Fruit fly (Drosophila melanogaster) whole organism, embryonic: ENCODE measurements around the gene CG7916.

ENCODE experiments used
- Abd-B ChIP-seq: fragments of 200-800 bp; sonication (Bioruptor generic); optimal IDR thresholded peaks from 2 replicates; lab custom pipeline; 2018; ENCODE audit warnings: missing biosample characterization, mild to moderate bottlenecking, missing genetic modification characterization, moderate library complexity
- Adf1 ChIP-seq: fragments of 200-800 bp; sonication (Bioruptor generic); IDR thresholded peaks from 2 replicates; pipeline ENCODE4 v1.3.6; 2022; ENCODE audit warnings: missing biosample characterization, missing genetic modification characterization
- Antp ChIP-seq: fragments of 200-800 bp; sonication (Bioruptor generic); optimal IDR thresholded peaks from 3 replicates; lab custom pipeline; 2016; ENCODE audit warnings: missing biosample characterization, missing genetic modification characterization
- Atf-2 ChIP-seq: fragments of 200-800 bp; sonication (Bioruptor generic); optimal IDR thresholded peaks from 2 replicates; lab custom pipeline; 2016; ENCODE audit warnings: missing biosample characterization, missing genetic modification characterization
- CG10979 ChIP-seq: fragments of 200-800 bp; sonication (Bioruptor generic); optimal IDR thresholded peaks from 2 replicates; lab custom pipeline; 2018; ENCODE audit warnings: missing biosample characterization, mild to moderate bottlenecking, missing genetic modification characterization, moderate library complexity
- CG12219 ChIP-seq: fragments of 200-800 bp; sonication (Bioruptor generic); optimal IDR thresholded peaks from 3 replicates; lab custom pipeline; 2018; ENCODE audit warnings: missing biosample characterization, mild to moderate bottlenecking, missing genetic modification characterization
- CG12236 ChIP-seq: fragments of 200-800 bp; sonication (Bioruptor generic); optimal IDR thresholded peaks from 2 replicates; lab custom pipeline; 2016; ENCODE audit warnings: missing biosample characterization, missing genetic modification characterization
- CG14667 ChIP-seq: fragments of 200-800 bp; sonication (Bioruptor generic); IDR thresholded peaks from 2 replicates; pipeline ENCODE4 v1.3.6; 2022; ENCODE audit warnings: missing biosample characterization, missing genetic modification characterization
- CG15514 ChIP-seq: fragments of 200-800 bp; sonication (Bioruptor generic); optimal IDR thresholded peaks from 3 replicates; lab custom pipeline; 2017; ENCODE audit warnings: missing biosample characterization, missing genetic modification characterization, mild to moderate bottlenecking, moderate library complexity, missing genetic modification reagents
- CG18764 ChIP-seq: fragments of 200-800 bp; sonication (Bioruptor generic); optimal IDR thresholded peaks from 3 replicates; lab custom pipeline; 2016; ENCODE audit warnings: missing biosample characterization, missing genetic modification characterization
- CG2678 ChIP-seq: fragments of 200-800 bp; sonication (Bioruptor generic); optimal IDR thresholded peaks from 3 replicates; lab custom pipeline; 2019; ENCODE audit warnings: missing biosample characterization, mild to moderate bottlenecking, missing genetic modification characterization, moderate library complexity
- CG3065 ChIP-seq: fragments of 200-800 bp; sonication (Bioruptor generic); optimal IDR thresholded peaks from 2 replicates; lab custom pipeline; 2016; ENCODE audit warnings: missing biosample characterization, missing genetic modification characterization
- CG32772 ChIP-seq: fragments of 200-800 bp; sonication (Bioruptor generic); IDR thresholded peaks from 2 replicates; pipeline ENCODE4 v1.3.6; 2022; ENCODE audit warnings: missing biosample characterization, missing genetic modification characterization
- CG34376 ChIP-seq: fragments of 200-800 bp; sonication (Bioruptor generic); optimal IDR thresholded peaks from 2 replicates; lab custom pipeline; 2018; ENCODE audit warnings: missing biosample characterization, mild to moderate bottlenecking, missing genetic modification characterization
- CG3847 ChIP-seq: fragments of 200-800 bp; sonication (Bioruptor generic); IDR thresholded peaks from 2 replicates; pipeline ENCODE4 v1.3.6; 2022; ENCODE audit warnings: missing biosample characterization, missing genetic modification characterization
- CG42726 ChIP-seq: fragments of 200-800 bp; sonication (Bioruptor generic); IDR thresholded peaks from 2 replicates; pipeline ENCODE4 v1.3.6; 2022; ENCODE audit warnings: missing biosample characterization, missing genetic modification characterization; ENCODE audit not compliant: partially characterized antibody
- CG4707 ChIP-seq: fragments of 200-800 bp; sonication (Bioruptor generic); optimal IDR thresholded peaks from 2 replicates; lab custom pipeline; 2018; ENCODE audit warnings: missing biosample characterization, mild to moderate bottlenecking, missing genetic modification characterization, moderate library complexity
- CG6654 ChIP-seq: fragments of 200-800 bp; sonication (Bioruptor generic); optimal IDR thresholded peaks from 2 replicates; lab custom pipeline; 2017; ENCODE audit warnings: missing biosample characterization, mild to moderate bottlenecking, missing genetic modification characterization
- CG7357 ChIP-seq: fragments of 200-800 bp; sonication (Bioruptor generic); IDR thresholded peaks from 3 replicates; pipeline ENCODE4 v1.3.6; 2022; ENCODE audit warnings: missing biosample characterization, missing genetic modification characterization
- CG8089 ChIP-seq: fragments of 200-800 bp; sonication (Bioruptor generic); optimal IDR thresholded peaks from 3 replicates; lab custom pipeline; 2016; ENCODE audit warnings: missing biosample characterization, missing genetic modification characterization
- CG8924 ChIP-seq: fragments of 200-800 bp; optimal IDR thresholded peaks from 3 replicates; lab custom pipeline; 2019; ENCODE audit warnings: missing biosample characterization, mild to moderate bottlenecking, missing genetic modification characterization, moderate library complexity
- Fer2 ChIP-seq: fragments of 200-800 bp; sonication (Bioruptor generic); optimal IDR thresholded peaks from 2 replicates; lab custom pipeline; 2018; ENCODE audit warnings: missing biosample characterization, mild to moderate bottlenecking, missing genetic modification characterization, moderate library complexity
- HLH3B ChIP-seq: fragments of 200-800 bp; sonication (Bioruptor generic); IDR thresholded peaks from 2 replicates; pipeline ENCODE4 v1.3.6; 2022; ENCODE audit warnings: missing biosample characterization, missing genetic modification characterization
- HLH4C ChIP-seq: fragments of 200-800 bp; sonication (Bioruptor generic); IDR thresholded peaks from 3 replicates; pipeline ENCODE4 v1.3.6; 2022; ENCODE audit warnings: missing biosample characterization, missing genetic modification characterization; ENCODE audit not compliant: partially characterized antibody
- Hr78 ChIP-seq, 2 experiments: fragments of 200-800 bp in 1 of 2; fragments of >200 bp in 1 of 2; sonication (Bioruptor generic) in 1 of 2; optimal IDR thresholded peaks; 2 replicates each; lab custom pipeline; 2017 to 2019; ENCODE audit warnings: missing biosample characterization in 2 of 2, missing genetic modification characterization in 2 of 2, mild to moderate bottlenecking in 1 of 2, moderate library complexity in 1 of 2
- NK7.1 ChIP-seq: fragments of 200-800 bp; sonication (Bioruptor generic); optimal IDR thresholded peaks from 3 replicates; lab custom pipeline; 2016; ENCODE audit warnings: missing biosample characterization, missing genetic modification characterization
- Neu2 ChIP-seq: fragments of 200-800 bp; sonication (Bioruptor generic); optimal IDR thresholded peaks from 3 replicates; lab custom pipeline; 2016; ENCODE audit warnings: missing biosample characterization, missing genetic modification characterization, borderline replicate concordance
- PHDP ChIP-seq: fragments of 200-800 bp; sonication (Bioruptor generic); optimal IDR thresholded peaks from 3 replicates; lab custom pipeline; 2018; ENCODE audit warnings: missing biosample characterization, mild to moderate bottlenecking, missing genetic modification characterization, moderate library complexity
- Ptx1 ChIP-seq: fragments of 200-800 bp; sonication (Bioruptor generic); IDR thresholded peaks from 2 replicates; pipeline ENCODE4 v1.3.6; 2022; ENCODE audit warnings: missing biosample characterization, missing genetic modification characterization
- Side ChIP-seq: fragments of 200-800 bp; sonication (Bioruptor generic); optimal IDR thresholded peaks from 2 replicates; lab custom pipeline; 2016; ENCODE audit warnings: missing biosample characterization, missing genetic modification characterization
- Sry-β ChIP-seq: fragments of 200-800 bp; sonication (Bioruptor generic); optimal IDR thresholded peaks from 2 replicates; lab custom pipeline; 2018; ENCODE audit warnings: missing biosample characterization, mild to moderate bottlenecking, missing genetic modification characterization, moderate library complexity
- Sry-δ ChIP-seq: fragments of 200-800 bp; sonication (Bioruptor generic); optimal IDR thresholded peaks from 2 replicates; lab custom pipeline; 2016; ENCODE audit warnings: missing biosample characterization, missing genetic modification characterization
- az2 ChIP-seq: fragments of 200-800 bp; sonication (Bioruptor generic); optimal IDR thresholded peaks from 3 replicates; lab custom pipeline; 2016; ENCODE audit warnings: missing biosample characterization, missing genetic modification characterization
- caup ChIP-seq: fragments of 200-800 bp; sonication (Bioruptor generic); optimal IDR thresholded peaks from 3 replicates; lab custom pipeline; 2017; ENCODE audit warnings: missing biosample characterization, mild to moderate bottlenecking, missing genetic modification characterization, moderate library complexity; ENCODE audit not compliant: severe bottlenecking
- chn ChIP-seq: fragments of 200-800 bp; sonication (Bioruptor generic); optimal IDR thresholded peaks from 2 replicates; lab custom pipeline; 2016; ENCODE audit warnings: missing biosample characterization, missing genetic modification characterization
- corto ChIP-seq: fragments of 200-800 bp; sonication (Bioruptor generic); optimal IDR thresholded peaks from 2 replicates; lab custom pipeline; 2016; ENCODE audit warnings: missing biosample characterization, mild to moderate bottlenecking, missing genetic modification characterization, moderate library complexity
- dimm ChIP-seq: fragments of 200-800 bp; sonication (Bioruptor generic); IDR thresholded peaks from 2 replicates; pipeline ENCODE4 v1.3.6; 2022; ENCODE audit warnings: missing biosample characterization, missing genetic modification characterization
- dm ChIP-seq: fragments of 200-800 bp; sonication (Bioruptor generic); optimal IDR thresholded peaks from 3 replicates; lab custom pipeline; 2016; ENCODE audit warnings: missing biosample characterization, missing genetic modification characterization
- en ChIP-seq: fragments of 200-800 bp; sonication (Bioruptor generic); optimal IDR thresholded peaks from 2 replicates; lab custom pipeline; 2016; ENCODE audit warnings: missing biosample characterization, missing genetic modification characterization
- fd3F ChIP-seq: fragments of 200-800 bp; sonication (Bioruptor generic); optimal IDR thresholded peaks from 2 replicates; lab custom pipeline; 2018; ENCODE audit warnings: missing biosample characterization, mild to moderate bottlenecking, missing genetic modification characterization, moderate library complexity
- fru ChIP-seq: fragments of >200 bp; optimal IDR thresholded peaks from 2 replicates; lab custom pipeline; 2017
- gcm2 ChIP-seq: fragments of 200-800 bp; sonication (Bioruptor generic); optimal IDR thresholded peaks from 2 replicates; lab custom pipeline; 2016; ENCODE audit warnings: missing biosample characterization, missing genetic modification characterization
- grau ChIP-seq: fragments of 200-800 bp; optimal IDR thresholded peaks from 3 replicates; lab custom pipeline; 2019; ENCODE audit warnings: missing biosample characterization, mild to moderate bottlenecking, missing genetic modification characterization, moderate library complexity
- jing ChIP-seq: fragments of 200-800 bp; sonication (Bioruptor generic); optimal IDR thresholded peaks from 2 replicates; lab custom pipeline; 2018; ENCODE audit warnings: missing biosample characterization, mild to moderate bottlenecking, missing genetic modification characterization
- onecut ChIP-seq: fragments of 200-800 bp; sonication (Bioruptor generic); IDR thresholded peaks from 2 replicates; pipeline ENCODE4 v1.3.6; 2022; ENCODE audit warnings: missing biosample characterization, missing genetic modification characterization
- p53 ChIP-seq: fragments of 200-800 bp; sonication (Bioruptor generic); optimal IDR thresholded peaks from 2 replicates; lab custom pipeline; 2016; ENCODE audit warnings: missing biosample characterization, missing genetic modification characterization
- pfk ChIP-seq: fragments of 200-800 bp; sonication (Bioruptor generic); optimal IDR thresholded peaks from 2 replicates; lab custom pipeline; 2018; ENCODE audit warnings: missing biosample characterization, mild to moderate bottlenecking, missing genetic modification characterization, moderate library complexity
- pita ChIP-seq: fragments of 200-800 bp; sonication (Bioruptor generic); optimal IDR thresholded peaks from 2 replicates; lab custom pipeline; 2017; ENCODE audit warnings: missing biosample characterization, mild to moderate bottlenecking, missing genetic modification characterization
- sisA ChIP-seq: fragments of 200-800 bp; sonication (Bioruptor generic); IDR thresholded peaks from 2 replicates; pipeline ENCODE4 v1.3.6; 2022; ENCODE audit warnings: missing biosample characterization, missing genetic modification characterization
- slbo ChIP-seq: fragments of 200-800 bp; sonication (Bioruptor generic); IDR thresholded peaks from 2 replicates; pipeline ENCODE4 v1.3.6; 2022; ENCODE audit warnings: missing biosample characterization, missing genetic modification characterization
- wor ChIP-seq: fragments of 200-800 bp; sonication (Bioruptor generic); IDR thresholded peaks from 2 replicates; pipeline ENCODE4 v1.3.6; 2022; ENCODE audit warnings: missing biosample characterization, missing genetic modification characterization

The CG7916 gene

DNA sequence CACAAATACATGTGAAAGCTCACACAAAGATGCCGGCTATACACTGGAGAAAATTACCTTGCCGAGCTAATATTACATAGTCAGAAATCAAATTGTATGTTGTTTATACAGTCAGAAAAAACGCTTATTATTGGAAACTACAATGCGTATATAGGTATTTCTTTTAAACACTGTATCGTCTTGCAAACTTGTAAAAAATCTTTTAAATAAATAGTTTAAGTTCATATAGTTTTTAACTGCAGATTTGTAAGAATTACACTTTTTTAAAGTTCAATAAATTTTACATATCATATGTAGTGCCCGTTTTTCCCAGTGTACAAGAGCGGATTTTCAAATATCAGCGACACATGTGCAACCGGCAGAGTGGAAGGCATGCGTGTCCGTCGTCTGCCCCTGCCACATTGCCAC lies 6.8 kb upstream of the CG7916 start (continued):
- TF ChIP-seq slbo (GFP tag; lab: Robert Waterston, UW) (peak; percentile 80), CG18764 (peak; percentile 36), CG8924 (tag; lab: Kevin White, UChicago) (peak; percentile 89), NK7.1 (GFP tag; lab: Kevin White, UChicago) (peak; percentile 62), dimm (GFP tag; lab: Robert Waterston, UW) (peak; percentile 52; the same call in 1 of the 2 replicates), pfk (GFP tag; lab: Kevin White, UChicago) (no peak), az2 (GFP tag; lab: Kevin White, UChicago) (peak; percentile 87), CG32772 (GFP tag; lab: Robert Waterston, UW) (peak; percentile 59), CG10979 (tag; lab: Kevin White, UChicago) (peak; percentile 85), CG6654 (GFP tag; lab: Kevin White, UChicago) (peak; percentile 70), sisA (GFP tag; lab: Robert Waterston, UW) (peak; percentile 80), CG3847 (GFP tag; lab: Robert Waterston, UW) (peak; percentile 70), CG3065 (GFP tag; lab: Kevin White, UChicago) (peak; percentile 50), chn (peak; percentile 56), Sry-δ (GFP tag; lab: Kevin White, UChicago) (peak; percentile 47), CG12219 (peak; percentile 72), Fer2 (tag; lab: Kevin White, UChicago) (peak; percentile 15), jing (GFP tag; lab: Kevin White, UChicago) (peak; percentile 47), CG42726 (GFP tag; lab: Robert Waterston, UW) (no peak), grau (peak; percentile 86), corto (GFP tag; lab: Kevin White, UChicago) (peak; percentile 67), en (GFP tag; lab: Kevin White, UChicago) (peak; percentile 83), Hr78 (GFP tag; optimal IDR thresholded peaks at IDR 0.05; lab: Kevin White, UChicago) (peak in 1 of 2 experiments; percentile 72), Antp (GFP tag; lab: Kevin White, UChicago) (peak; percentile 65), Abd-B (GFP tag; lab: Kevin White, UChicago) (peak; percentile 88), Adf1 (peak; percentile 42), onecut (GFP tag; lab: Robert Waterston, UW) (peak; percentile 73), Neu2 (no peak), pita (GFP tag; lab: Kevin White, UChicago) (no peak), Sry-β (GFP tag; lab: Kevin White, UChicago) (no peak), CG15514 (GFP tag; lab: Kevin White, UChicago) (peak; percentile 40), CG34376 (no peak), fru (lab: Kevin White, UChicago) (no peak), wor (GFP tag; lab: Robert Waterston, UW) (peak; percentile 79), CG7357 (peak; percentile 60; the same call in 1 of the 3 replicates), Atf-2 (GFP tag; lab: Kevin White, UChicago) (peak; percentile 86), CG8089 (GFP tag; lab: Kevin White, UChicago) (peak; percentile 31), Ptx1 (GFP tag; lab: Robert Waterston, UW) (peak; percentile 80), CG4707 (no peak), dm (GFP tag; lab: Kevin White, UChicago) (peak; percentile 39), PHDP (tag; lab: Kevin White, UChicago) (peak; percentile 86), CG14667 (GFP tag; lab: Robert Waterston, UW) (peak; percentile 33), HLH4C (GFP tag; lab: Robert Waterston, UW) (no peak), HLH3B (GFP tag; lab: Robert Waterston, UW) (peak; percentile 84), fd3F (peak; percentile 70), gcm2 (peak; percentile 40), CG12236 (GFP tag; lab: Kevin White, UChicago) (peak; percentile 37), CG2678 (tag; lab: Kevin White, UChicago) (peak; percentile 85), caup (GFP tag; lab: Kevin White, UChicago) (peak; percentile 47), p53 (GFP tag; lab: Kevin White, UChicago) (no peak), Side (GFP tag; lab: Kevin White, UChicago) (peak; percentile 57)
